Worm (Caenorhabditis elegans) whole organism, L4 larva: ENCODE measurements around the gene C16C8.26.

Experiments
- F10B5.3 ChIP-seq: sonication (generic microtip); optimal IDR thresholded peaks from 2 replicates; lab custom pipeline; 2016; ENCODE audit warnings: mild to moderate bottlenecking, missing genetic modification characterization, missing compliant biosample characterization
- F37D6.2 ChIP-seq: sonication (generic microtip); optimal IDR thresholded peaks from 2 replicates; lab custom pipeline; 2016; ENCODE audit warnings: mild to moderate bottlenecking, missing genetic modification characterization, missing compliant biosample characterization
- Y105C5A.15 ChIP-seq: fragments of 200-800 bp; sonication (Bioruptor generic); IDR thresholded peaks from 2 replicates; pipeline ENCODE4 v1.3.6; 2022; ENCODE audit warnings: missing genetic modification characterization, missing compliant biosample characterization
- Y48G9A.11 ChIP-seq: fragments of 200-800 bp; sonication (Bioruptor generic); IDR thresholded peaks from 2 replicates; pipeline ENCODE4 v1.3.6; 2022; ENCODE audit warnings: missing genetic modification reagents, missing genetic modification characterization, missing compliant biosample characterization
- aha-1 ChIP-seq: fragments of 150-350 bp; peaks from one replicate; lab custom pipeline; 2014; ENCODE audit warnings: missing biosample characterization, missing genetic modification characterization
- aly-2 ChIP-seq: sonication (generic microtip); optimal IDR thresholded peaks from 2 replicates; lab custom pipeline; 2018; ENCODE audit warnings: missing biosample characterization, missing genetic modification characterization
- attf-4 ChIP-seq: sonication (generic microtip); optimal IDR thresholded peaks from 3 replicates; lab custom pipeline; 2017; ENCODE audit warnings: missing biosample characterization, missing genetic modification characterization
- ceh-20 ChIP-seq: fragments of 200-800 bp; sonication (Bioruptor generic); IDR thresholded peaks from 2 replicates; pipeline ENCODE4 v1.3.6; 2022; ENCODE audit warnings: missing genetic modification reagents, missing genetic modification characterization, missing compliant biosample characterization
- ceh-28 ChIP-seq: fragments of 150-350 bp; optimal IDR thresholded peaks from 2 replicates; lab custom pipeline; 2014; ENCODE audit warnings: missing biosample characterization, missing genetic modification reagents, missing genetic modification characterization
- ceh-62 ChIP-seq: sonication (generic microtip); optimal IDR thresholded peaks from 2 replicates; lab custom pipeline; 2017; ENCODE audit warnings: missing biosample characterization, missing genetic modification characterization
- daf-8 ChIP-seq: fragments of 200-800 bp; sonication (Bioruptor generic); IDR thresholded peaks from 2 replicates; pipeline ENCODE4 v1.3.6; 2022; ENCODE audit warnings: missing genetic modification characterization, missing compliant biosample characterization
- dmd-9 ChIP-seq: fragments of 200-800 bp; sonication (Bioruptor generic); IDR thresholded peaks from 2 replicates; pipeline ENCODE4 v1.3.6; 2022; ENCODE audit warnings: missing genetic modification reagents, missing genetic modification characterization, missing compliant biosample characterization
- duxl-1 ChIP-seq: sonication (generic microtip); optimal IDR thresholded peaks from 2 replicates; lab custom pipeline; 2016; ENCODE audit warnings: mild to moderate bottlenecking, missing genetic modification characterization, moderate library complexity, missing compliant biosample characterization; ENCODE audit not compliant: poor library complexity
- fkh-10 ChIP-seq: fragments of 150-350 bp; optimal IDR thresholded peaks from 2 replicates; lab custom pipeline; 2014; ENCODE audit warnings: missing biosample characterization, missing genetic modification reagents, missing genetic modification characterization
- hif-1 ChIP-seq, 2 experiments: sonication (generic microtip); optimal IDR thresholded peaks; 2 replicates each; lab custom pipeline; 2016 to 2017; ENCODE audit warnings: missing compliant biosample characterization in 2 of 2, missing genetic modification characterization in 2 of 2, missing genetic modification reagents in 2 of 2, missing genotype in 2 of 2, mild to moderate bottlenecking in 1 of 2
- hlh-11 ChIP-seq: fragments of 200-800 bp; sonication (Bioruptor generic); optimal IDR thresholded peaks from 2 replicates; lab custom pipeline; 2018; ENCODE audit warnings: mild to moderate bottlenecking, missing genetic modification characterization, missing compliant biosample characterization
- hlh-30 ChIP-seq: sonication (generic microtip); optimal IDR thresholded peaks from 2 replicates; lab custom pipeline; 2017; ENCODE audit warnings: antibody characterized with exemption, mild to moderate bottlenecking, missing genetic modification characterization, missing compliant biosample characterization; ENCODE audit not compliant: insufficient read depth
- lin-1 ChIP-seq: fragments of 200-800 bp; sonication (Bioruptor generic); IDR thresholded peaks from 2 replicates; pipeline ENCODE4 v1.3.6; 2022; ENCODE audit warnings: missing genetic modification reagents, missing genetic modification characterization, missing compliant biosample characterization
- lin-15B ChIP-seq: fragments of 150-350 bp; sonication (generic microtip); optimal IDR thresholded peaks from 3 replicates; lab custom pipeline; 2014; ENCODE audit warnings: missing biosample characterization, missing genetic modification characterization
- lin-29 ChIP-seq: fragments of 200-800 bp; sonication (Bioruptor generic); IDR thresholded peaks from 2 replicates; pipeline ENCODE4 v1.3.6; 2022; ENCODE audit warnings: missing genetic modification reagents, missing genetic modification characterization, missing compliant biosample characterization
- lin-38 ChIP-seq: fragments of 200-800 bp; sonication (Bioruptor generic); IDR thresholded peaks from 2 replicates; pipeline ENCODE4 v1.3.6; 2022; ENCODE audit warnings: missing genetic modification reagents, missing genetic modification characterization, missing compliant biosample characterization
- madf-9 ChIP-seq: fragments of 200-800 bp; sonication (Bioruptor generic); conservative IDR thresholded peaks from 2 replicates; pipeline ENCODE4 v1.3.6; 2022; ENCODE audit warnings: missing genetic modification reagents, missing genetic modification characterization, missing compliant biosample characterization
- mdt-29 ChIP-seq: fragments of 200-800 bp; sonication (Bioruptor generic); IDR thresholded peaks from 2 replicates; pipeline ENCODE4 v1.3.6; 2022; ENCODE audit warnings: missing genetic modification reagents, missing genetic modification characterization, missing compliant biosample characterization
- nhr-41 ChIP-seq: fragments of 200-800 bp; sonication (Bioruptor generic); IDR thresholded peaks from 2 replicates; pipeline ENCODE4 v1.3.6; 2022; ENCODE audit warnings: missing genetic modification reagents, missing genetic modification characterization, missing compliant biosample characterization
- nhr-42 ChIP-seq: fragments of 200-800 bp; sonication (Bioruptor generic); IDR thresholded peaks from 2 replicates; pipeline ENCODE4 v1.3.6; 2022; ENCODE audit warnings: missing genetic modification characterization, missing compliant biosample characterization
- nhr-6 ChIP-seq: fragments of 150-350 bp; optimal IDR thresholded peaks from 2 replicates; lab custom pipeline; 2014; ENCODE audit warnings: missing biosample characterization, missing genetic modification characterization
- pha-4 ChIP-seq, 2 experiments: fragments of 150-350 bp in 1 of 2; fragments of 200-800 bp in 1 of 2; sonication (Bioruptor generic) in 1 of 2; IDR thresholded peaks in 1 of 2; optimal IDR thresholded peaks in 1 of 2; 2 replicates each; pipeline versions ENCODE4 v1.3.6 to Lab custom; 2014 to 2022; ENCODE audit warnings: missing genetic modification characterization in 2 of 2, missing genetic modification reagents in 2 of 2, missing biosample characterization in 1 of 2, missing compliant biosample characterization in 1 of 2
- pqm-1 ChIP-seq: sonication (generic microtip); optimal IDR thresholded peaks from 2 replicates; lab custom pipeline; 2017; ENCODE audit warnings: missing biosample characterization, missing genetic modification characterization
- skn-1 ChIP-seq: fragments of 150-350 bp; optimal IDR thresholded peaks from 2 replicates; lab custom pipeline; 2014; ENCODE audit warnings: missing biosample characterization, missing genetic modification characterization
- unc-130 ChIP-seq: sonication (generic microtip); optimal IDR thresholded peaks from 2 replicates; lab custom pipeline; 2016; ENCODE audit warnings: missing genetic modification reagents, missing genetic modification characterization, missing compliant biosample characterization
- unc-62 ChIP-seq, 3 experiments: fragments of 150-350 bp in 1 of 3; sonication (generic microtip); optimal IDR thresholded peaks in 2 of 3; peaks in 1 of 3; 1 replicate in 1 of 3; 2 replicates in 2 of 3; lab custom pipeline; 2014 to 2017; ENCODE audit warnings: missing biosample characterization in 3 of 3, missing genetic modification characterization in 3 of 3, missing genetic modification reagents in 3 of 3, missing genotype in 1 of 3
- zag-1 ChIP-seq: fragments of 150-350 bp; optimal IDR thresholded peaks from 2 replicates; lab custom pipeline; 2014; ENCODE audit warnings: missing biosample characterization, missing genetic modification characterization
- zip-2 ChIP-seq: fragments of 150-350 bp; optimal IDR thresholded peaks from 2 replicates; lab custom pipeline; 2014; ENCODE audit warnings: missing biosample characterization, missing genetic modification characterization
- ztf-7 ChIP-seq: fragments of 150-350 bp; optimal IDR thresholded peaks from 2 replicates; lab custom pipeline; 2014; ENCODE audit warnings: missing biosample characterization, missing genetic modification characterization

The C16C8.26 gene

DNA sequence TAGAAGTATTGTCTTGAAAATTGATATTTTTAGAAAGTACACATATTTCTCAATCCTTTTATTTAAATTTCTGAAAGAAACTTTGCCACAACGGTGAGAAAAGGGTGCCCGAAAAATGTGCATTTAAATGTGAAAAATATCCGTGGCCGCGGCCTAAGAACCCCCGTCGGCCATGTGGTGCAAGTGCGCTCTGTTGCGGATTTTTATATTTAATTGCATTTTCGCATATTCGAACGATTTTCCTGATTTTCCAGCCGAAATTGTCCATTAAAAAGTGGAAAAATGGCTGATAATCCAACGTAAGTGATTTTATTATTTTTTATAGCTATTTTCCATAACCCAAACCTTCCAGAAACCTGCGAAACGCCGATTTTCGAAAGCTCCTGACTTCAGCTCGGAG, 24.1 kb upstream of the C16C8.26 start, which contains the start of gene smu-2 (continued):
- no peak for TF ChIP-seq nhr-42 (GFP tag; lab: Robert Waterston, UW)
- no peak for TF ChIP-seq ceh-20 (GFP tag; lab: Robert Waterston, UW)
- TF ChIP-seq fkh-10: peak; percentile 28
- no peak for TF ChIP-seq nhr-6 (tag; lab: Kevin White, UChicago)
- TF ChIP-seq lin-38 (GFP tag; lab: Robert Waterston, UW): peak; percentile 97
- no peak for TF ChIP-seq attf-4 (tag; lab: Kevin White, UChicago)

DNA sequence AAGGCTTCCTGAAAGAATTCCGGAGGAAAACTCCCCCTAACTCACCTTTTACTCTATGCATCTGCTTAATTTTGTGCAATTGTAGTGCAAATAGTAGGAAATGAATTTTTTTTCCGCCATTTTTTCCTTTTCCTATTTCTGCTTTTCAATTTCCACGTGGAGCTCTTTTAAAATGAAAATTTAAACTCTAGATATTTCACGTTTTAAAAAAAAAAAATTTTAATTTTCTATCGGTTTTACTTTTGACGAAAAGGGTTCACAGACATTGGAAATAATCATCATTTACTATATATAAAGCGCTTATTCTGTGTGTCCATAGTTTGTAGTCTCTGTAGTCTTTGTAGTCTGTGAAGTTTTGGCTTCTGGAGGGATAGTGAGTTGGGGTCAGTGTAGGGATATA, 23.5 kb upstream of the C16C8.26 start, which contains the start of gene Y49F6B.8:
Y49F6B.8 (minus strand) TSS at position 101 of the 400 bp plus-strand sequence.
- TF ChIP-seq ztf-7 (tag; lab: Kevin White, UChicago) (no peak), daf-8 (GFP tag; lab: Robert Waterston, UW) (no peak), lin-15B (no peak), aha-1 (tag; lab: Kevin White, UChicago) (no peak), zag-1 (tag; lab: Kevin White, UChicago) (no peak), unc-62 (GFP tag; optimal IDR thresholded peaks at IDR 0.05 in 1 of 2; lab: Kevin White, UChicago) (no peak), unc-62 (tag; optimal IDR thresholded peaks at IDR 0.05; lab: Kevin White, UChicago) (no peak), nhr-6 (tag; lab: Kevin White, UChicago) (no peak), hif-1 (tag; optimal IDR thresholded peaks at IDR 0.05; lab: Kevin White, UChicago) (no peak), ceh-62 (no peak), unc-130 (GFP tag; lab: Kevin White, UChicago) (no peak), pqm-1 (no peak), pha-4 (GFP tag; IDR thresholded peaks at IDR 0.05; lab: Robert Waterston, UW) (no peak), pha-4 (tag; optimal IDR thresholded peaks at IDR 0.05; lab: Kevin White, UChicago) (no peak), lin-29 (GFP tag; lab: Robert Waterston, UW) (no peak), aly-2 (tag; lab: Kevin White, UChicago) (no peak), hlh-30 (tag; lab: Kevin White, UChicago) (no peak), ceh-28 (tag; lab: Kevin White, UChicago) (no peak)

DNA sequence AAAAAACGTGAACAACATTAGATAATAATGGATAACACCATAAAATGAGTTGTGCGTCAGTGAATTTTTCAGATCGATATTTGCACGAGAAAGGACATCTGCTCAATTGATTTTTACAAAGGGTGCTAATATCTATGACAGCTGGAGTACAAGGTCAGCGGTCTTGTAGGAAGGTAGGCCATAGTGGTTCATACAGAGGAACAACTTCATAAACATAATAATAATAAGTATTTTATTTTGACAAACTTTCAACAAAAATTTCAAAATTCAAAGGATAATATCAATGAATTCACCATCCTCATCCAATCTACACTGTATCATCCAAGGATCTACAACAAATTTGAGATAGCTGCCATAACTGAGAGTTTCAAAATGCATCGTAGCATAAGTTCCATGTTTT, 19.1 kb upstream of the C16C8.26 start, which contains the start of gene fbxb-104:
fbxb-104 (minus strand) TSS at position 101 of the 400 bp plus-strand sequence.
- TF ChIP-seq unc-62 (GFP tag; optimal IDR thresholded peaks at IDR 0.05 in 1 of 2; lab: Kevin White, UChicago): peak in 1 of 2 experiments; percentile 9
- TF ChIP-seq unc-62 (tag; optimal IDR thresholded peaks at IDR 0.05; lab: Kevin White, UChicago): no peak
- TF ChIP-seq F10B5.3 (tag; lab: Kevin White, UChicago): no peak
- no peak for TF ChIP-seq mdt-29 (GFP tag; lab: Robert Waterston, UW)
- no peak for TF ChIP-seq F37D6.2 (tag; lab: Kevin White, UChicago)
- no peak for TF ChIP-seq aly-2 (tag; lab: Kevin White, UChicago)

DNA sequence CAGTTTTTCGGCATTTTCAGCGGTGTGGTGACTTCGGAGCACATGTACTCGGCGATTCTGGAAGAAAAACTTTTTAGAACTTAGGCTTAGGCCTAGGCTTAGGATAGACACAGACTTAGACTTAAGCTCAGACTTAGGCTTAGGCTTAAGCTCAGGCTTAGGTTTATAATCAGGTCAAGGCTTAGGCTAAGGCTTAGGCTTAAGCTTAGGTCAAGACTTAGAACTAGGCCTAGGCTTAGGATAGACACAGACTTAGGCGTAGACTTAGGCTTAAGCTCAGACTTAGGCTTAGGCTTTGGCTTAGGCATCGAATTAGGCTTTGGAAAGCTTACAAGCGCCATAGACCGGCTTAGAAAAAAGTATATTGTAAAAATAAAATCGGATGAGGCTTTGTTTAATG, 18.4 kb upstream of the C16C8.26 start:
- no peak for TF ChIP-seq Y105C5A.15
- TF ChIP-seq unc-62 (GFP tag; optimal IDR thresholded peaks at IDR 0.05 in 1 of 2; lab: Kevin White, UChicago): no peak
- no peak for TF ChIP-seq unc-62 (tag; optimal IDR thresholded peaks at IDR 0.05; lab: Kevin White, UChicago)
- TF ChIP-seq nhr-41 (GFP tag; lab: Robert Waterston, UW): no peak
- TF ChIP-seq duxl-1 (tag; lab: Kevin White, UChicago): no peak
- no peak for TF ChIP-seq ceh-62
- no peak for TF ChIP-seq dmd-9 (GFP tag; lab: Robert Waterston, UW)
- TF ChIP-seq skn-1 (tag; lab: Kevin White, UChicago): no peak
- TF ChIP-seq zip-2 (tag; lab: Kevin White, UChicago): no peak
- no peak for TF ChIP-seq hlh-11 (tag; lab: Kevin White, UChicago)
- no peak for TF ChIP-seq lin-1 (GFP tag; lab: Robert Waterston, UW)
- TF ChIP-seq madf-9 (GFP tag; lab: Robert Waterston, UW): no peak
- TF ChIP-seq aly-2 (tag; lab: Kevin White, UChicago): no peak
- TF ChIP-seq Y48G9A.11: no peak
